Worm (Caenorhabditis elegans) whole organism, L3 larva: ENCODE measurements around the gene ccpp-6.

ENCODE experiments used
- R02D3.7 ChIP-seq: fragments of 150-350 bp; optimal IDR thresholded peaks from 2 replicates; lab custom pipeline; 2014; ENCODE audit warnings: missing biosample characterization, missing genetic modification characterization
- elt-2 ChIP-seq: sonication (generic microtip); optimal IDR thresholded peaks from 2 replicates; lab custom pipeline; 2016; ENCODE audit warnings: missing genetic modification reagents, mild to moderate bottlenecking, missing genetic modification characterization, missing compliant biosample characterization
- lin-15B ChIP-seq: fragments of 150-350 bp; optimal IDR thresholded peaks from 2 replicates; lab custom pipeline; 2014; ENCODE audit warnings: missing biosample characterization, missing genetic modification characterization
- nhr-237 ChIP-seq: fragments of 150-350 bp; optimal IDR thresholded peaks from 2 replicates; lab custom pipeline; 2014; ENCODE audit warnings: missing biosample characterization, missing genetic modification characterization
- nhr-76 ChIP-seq: fragments of 150-350 bp; sonication (generic microtip); optimal IDR thresholded peaks from 5 replicates; lab custom pipeline; 2014; ENCODE audit warnings: missing biosample characterization, missing genetic modification characterization
- sea-2 ChIP-seq: fragments of 150-350 bp; sonication (generic microtip); optimal IDR thresholded peaks from 4 replicates; lab custom pipeline; 2014; ENCODE audit warnings: missing biosample characterization, missing genetic modification reagents, missing genetic modification characterization
- snpc-4 ChIP-seq: fragments of 150-350 bp; optimal IDR thresholded peaks from 2 replicates; lab custom pipeline; 2014; ENCODE audit warnings: missing biosample characterization, missing genetic modification characterization
- unc-62 ChIP-seq: fragments of 150-350 bp; sonication (generic microtip); optimal IDR thresholded peaks from 4 replicates; lab custom pipeline; 2014; ENCODE audit warnings: missing biosample characterization, missing genetic modification reagents, missing genetic modification characterization
- ztf-4 ChIP-seq: fragments of 150-350 bp; optimal IDR thresholded peaks from 2 replicates; lab custom pipeline; 2014; ENCODE audit warnings: missing biosample characterization, missing genetic modification characterization

DNA sequence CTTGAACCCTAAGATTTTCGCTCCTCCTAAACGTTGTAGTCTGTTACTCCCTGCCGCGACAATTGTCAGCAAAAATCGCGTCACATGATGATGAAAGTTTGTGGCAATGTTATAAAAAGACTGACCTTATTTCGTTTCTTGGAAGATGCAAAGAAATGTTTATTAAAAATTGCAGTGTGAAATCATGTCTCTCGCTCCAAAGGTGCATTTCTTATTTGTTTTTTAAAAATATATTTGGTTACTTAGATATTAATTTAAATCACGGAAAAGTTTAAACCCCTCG is 8.9 kb downstream of the ccpp-6 start:
- TF ChIP-seq snpc-4 (tag; lab: Kevin White, UChicago): no peak
- TF ChIP-seq R02D3.7: no peak
- TF ChIP-seq nhr-237: no peak
- TF ChIP-seq sea-2 (GFP tag; lab: Kevin White, UChicago): no peak
- TF ChIP-seq unc-62 (GFP tag; lab: Kevin White, UChicago): no peak
- no peak for TF ChIP-seq lin-15B (tag; lab: Kevin White, UChicago)
- TF ChIP-seq ztf-4 (tag; lab: Kevin White, UChicago): no peak
- no peak for TF ChIP-seq elt-2
- no peak for TF ChIP-seq nhr-76 (tag; lab: Kevin White, UChicago)
